Worm (Caenorhabditis elegans) whole organism, L1 larva: Measurements from ENCODE around the gene col-173.

Experiments
- C04F5.9 ChIP-seq: sonication (generic microtip); optimal IDR thresholded peaks from 2 replicates; lab custom pipeline; 2016; ENCODE audit warnings: missing genetic modification characterization, missing compliant biosample characterization
- alr-1 ChIP-seq: fragments of 200-800 bp; sonication (Bioruptor generic); optimal IDR thresholded peaks from 2 replicates; lab custom pipeline; 2018; ENCODE audit warnings: borderline replicate concordance, mild to moderate bottlenecking, missing genetic modification characterization, missing compliant biosample characterization
- aly-2 ChIP-seq: fragments of 150-350 bp; optimal IDR thresholded peaks from 2 replicates; lab custom pipeline; 2014; ENCODE audit warnings: missing biosample characterization, missing genetic modification characterization
- ama-1 ChIP-seq: fragments of 150-350 bp; optimal IDR thresholded peaks from 2 replicates; lab custom pipeline; 2014
- ceh-82 ChIP-seq, 3 experiments: fragments of 150-350 bp in 1 of 3; sonication (generic microtip) in 2 of 3; optimal IDR thresholded peaks; 2 replicates each; lab custom pipeline; 2014 to 2017; ENCODE audit warnings: missing biosample characterization in 3 of 3, missing genetic modification characterization in 3 of 3
- ceh-90 ChIP-seq: sonication (generic microtip); optimal IDR thresholded peaks from 2 replicates; lab custom pipeline; 2016; ENCODE audit warnings: missing genetic modification characterization, missing compliant biosample characterization
- dsc-1 ChIP-seq: sonication (generic microtip); optimal IDR thresholded peaks from 2 replicates; lab custom pipeline; 2016; ENCODE audit warnings: mild to moderate bottlenecking, missing genetic modification characterization, missing compliant biosample characterization
- efl-1 ChIP-seq, 4 experiments: fragments of 150-350 bp; optimal IDR thresholded peaks in 3 of 4; peaks in 1 of 4; 1 replicate in 1 of 4; 2 replicates in 3 of 4; lab custom pipeline; 2014; ENCODE audit warnings: missing biosample characterization in 2 of 4, missing genetic modification characterization in 2 of 4, missing genetic modification reagents in 2 of 4
- elt-2 ChIP-seq: sonication (generic microtip); optimal IDR thresholded peaks from 2 replicates; lab custom pipeline; 2016; ENCODE audit warnings: missing genetic modification characterization, mild to moderate bottlenecking, inconsistent platforms, missing compliant biosample characterization, missing genetic modification reagents
- elt-3 ChIP-seq, 6 experiments: fragments of 150-350 bp in 1 of 6; sonication (generic microtip); optimal IDR thresholded peaks; 2 replicates each; lab custom pipeline; 2017 to 2018; ENCODE audit warnings: missing biosample characterization in 6 of 6, missing genetic modification characterization in 6 of 6, inconsistent platforms in 1 of 6
- fkh-10 ChIP-seq: sonication (generic microtip); optimal IDR thresholded peaks from 2 replicates; lab custom pipeline; 2017; ENCODE audit warnings: missing biosample characterization, missing genetic modification reagents, missing genetic modification characterization
- fkh-8 ChIP-seq: sonication (generic microtip); optimal IDR thresholded peaks from 2 replicates; lab custom pipeline; 2016; ENCODE audit warnings: mild to moderate bottlenecking, missing genetic modification characterization, missing compliant biosample characterization
- fos-1 ChIP-seq: fragments of 150-350 bp; optimal IDR thresholded peaks from 2 replicates; lab custom pipeline; 2014; ENCODE audit warnings: missing biosample characterization, missing genetic modification characterization
- isw-1 ChIP-seq: fragments of 200-800 bp; sonication (Bioruptor generic); IDR thresholded peaks from 2 replicates; pipeline ENCODE4 v1.3.6; 2022; ENCODE audit warnings: missing genetic modification characterization, missing compliant biosample characterization
- jun-1 ChIP-seq: fragments of 150-350 bp; optimal IDR thresholded peaks from 2 replicates; lab custom pipeline; 2014; ENCODE audit warnings: missing biosample characterization, missing genetic modification reagents, missing genetic modification characterization
- lin-13 ChIP-seq: fragments of 150-350 bp; optimal IDR thresholded peaks from 2 replicates; lab custom pipeline; 2014; ENCODE audit warnings: missing biosample characterization, missing genetic modification reagents, missing genetic modification characterization
- lin-14 ChIP-seq: fragments of 200-800 bp; sonication (Bioruptor generic); optimal IDR thresholded peaks from 2 replicates; lab custom pipeline; 2018; ENCODE audit warnings: mild to moderate bottlenecking, missing genetic modification characterization, moderate library complexity, missing compliant biosample characterization
- lin-15B ChIP-seq: fragments of 150-350 bp; sonication (generic microtip); optimal IDR thresholded peaks from 3 replicates; lab custom pipeline; 2014; ENCODE audit warnings: missing biosample characterization, missing genetic modification characterization
- lin-35 ChIP-seq, 2 experiments: fragments of 150-350 bp; optimal IDR thresholded peaks; 2 replicates each; lab custom pipeline; 2014; ENCODE audit warnings: missing biosample characterization in 2 of 2, missing genetic modification characterization in 2 of 2, missing genetic modification reagents in 2 of 2
- lir-3 ChIP-seq: sonication (generic microtip); optimal IDR thresholded peaks from 2 replicates; lab custom pipeline; 2016; ENCODE audit warnings: mild to moderate bottlenecking, missing genetic modification characterization, moderate library complexity, missing compliant biosample characterization; ENCODE audit not compliant: poor library complexity
- lsy-2 ChIP-seq, 2 experiments: fragments of 150-350 bp; optimal IDR thresholded peaks; 2 replicates each; lab custom pipeline; 2014; ENCODE audit warnings: missing biosample characterization in 2 of 2, missing genetic modification characterization in 2 of 2
- nhr-19 ChIP-seq: fragments of 200-800 bp; sonication (Bioruptor generic); conservative IDR thresholded peaks from 2 replicates; pipeline ENCODE4 v1.3.6; 2022; ENCODE audit warnings: missing genetic modification characterization, missing compliant biosample characterization
- nhr-28 ChIP-seq: fragments of 150-350 bp; optimal IDR thresholded peaks from 2 replicates; lab custom pipeline; 2014; ENCODE audit warnings: missing biosample characterization, missing genetic modification characterization
- nhr-47 ChIP-seq: sonication (generic microtip); optimal IDR thresholded peaks from 2 replicates; lab custom pipeline; 2016; ENCODE audit warnings: mild to moderate bottlenecking, missing genetic modification characterization, moderate library complexity, missing compliant biosample characterization
- nhr-71 ChIP-seq: sonication (generic microtip); optimal IDR thresholded peaks from 2 replicates; lab custom pipeline; 2016; ENCODE audit warnings: mild to moderate bottlenecking, missing genetic modification characterization, moderate library complexity, missing compliant biosample characterization
- nhr-76 ChIP-seq: sonication (generic microtip); optimal IDR thresholded peaks from 2 replicates; lab custom pipeline; 2017; ENCODE audit warnings: missing biosample characterization, missing genetic modification characterization
- nhr-77 ChIP-seq: fragments of 150-350 bp; optimal IDR thresholded peaks from 2 replicates; lab custom pipeline; 2014; ENCODE audit warnings: missing biosample characterization, missing genetic modification characterization
- nhr-85 ChIP-seq: sonication (generic microtip); peaks from one replicate; lab custom pipeline; 2016; ENCODE audit warnings: missing genetic modification characterization, inconsistent platforms, missing compliant biosample characterization
- skn-1 ChIP-seq: fragments of 150-350 bp; optimal IDR thresholded peaks from 2 replicates; lab custom pipeline; 2014; ENCODE audit warnings: missing biosample characterization, missing genetic modification characterization
- snu-23 ChIP-seq: sonication (generic microtip); optimal IDR thresholded peaks from 2 replicates; lab custom pipeline; 2016; ENCODE audit warnings: missing genetic modification characterization, missing compliant biosample characterization
- sox-4 ChIP-seq: sonication (generic microtip); optimal IDR thresholded peaks from 2 replicates; lab custom pipeline; 2016; ENCODE audit warnings: missing genetic modification characterization, missing compliant biosample characterization
- sptf-1 ChIP-seq: fragments of 150-350 bp; optimal IDR thresholded peaks from 2 replicates; lab custom pipeline; 2014; ENCODE audit warnings: missing biosample characterization, missing genetic modification characterization
- swsn-7 ChIP-seq: sonication (generic microtip); optimal IDR thresholded peaks from 2 replicates; lab custom pipeline; 2016; ENCODE audit warnings: missing genetic modification characterization, missing compliant biosample characterization
- tbx-2 ChIP-seq: sonication (generic microtip); optimal IDR thresholded peaks from 2 replicates; lab custom pipeline; 2016; ENCODE audit warnings: missing genetic modification characterization, missing compliant biosample characterization
- tlp-1 ChIP-seq: fragments of 150-350 bp; optimal IDR thresholded peaks from 2 replicates; lab custom pipeline; 2014; ENCODE audit warnings: missing biosample characterization, missing genetic modification characterization
- unc-98 ChIP-seq: fragments of 200-800 bp; sonication (Bioruptor generic); IDR thresholded peaks from 2 replicates; pipeline ENCODE4 v1.3.6; 2022; ENCODE audit warnings: missing genetic modification characterization, missing compliant biosample characterization
- vab-15 ChIP-seq: sonication (generic microtip); optimal IDR thresholded peaks from 2 replicates; lab custom pipeline; 2017; ENCODE audit warnings: missing genotype, mild to moderate bottlenecking, missing genetic modification characterization, missing compliant biosample characterization
- ztf-11 ChIP-seq, 2 experiments: sonication (generic microtip); optimal IDR thresholded peaks; 2 replicates each; lab custom pipeline; 2016 to 2017; ENCODE audit warnings: missing genetic modification characterization in 2 of 2, missing biosample characterization in 1 of 2, missing compliant biosample characterization in 1 of 2

col-173 gene

ce11 chrX:6877436-6877835 lies at the start of gene col-173:
Gene col-173 (minus strand): TSS chrX:6877536.
- TF ChIP-seq efl-1 (optimal IDR thresholded peaks at IDR 0.05; lab: Kevin White, UChicago) (no peak), efl-1 (GFP tag; optimal IDR thresholded peaks at IDR 0.05 in 1 of 2; lab: Kevin White, UChicago) (peak in 1 of 2 experiments; percentile 46), ceh-82 (tag; optimal IDR thresholded peaks at IDR 0.05; lab: Kevin White, UChicago) (no peak)

ce11 chrX:6926952-6927351 lies 49.6 kb upstream of the col-173 start:
- TF ChIP-seq nhr-76 (tag; lab: Kevin White, UChicago) (no peak), elt-2 (tag; lab: Kevin White, UChicago) (peak; percentile 68), lin-14 (peak; percentile 2)

- TF ChIP-seq isw-1 (GFP tag; lab: Robert Waterston, UW) (no peak), lin-35 (GFP tag; optimal IDR thresholded peaks at IDR 0.05; lab: Kevin White, UChicago) (peak in 1 of 2 experiments; percentile 14), elt-2 (tag; lab: Kevin White, UChicago) (peak; percentile 81), nhr-85 (tag; lab: Kevin White, UChicago) (no peak), jun-1 (tag; lab: Kevin White, UChicago) (peak; percentile 20), lin-14 (peak; percentile 33)
Measured at ce11 chrX:6924461-6924860, 47.1 kb upstream of the col-173 start, which contains the start of gene otpl-3. Gene otpl-3 (minus strand): TSS chrX:6924764.

ce11 chrX:6920132-6920531 lies 42.8 kb upstream of the col-173 start:
- TF ChIP-seq lin-15B: no peak
- TF ChIP-seq elt-2 (tag; lab: Kevin White, UChicago): peak; percentile 63

- TF ChIP-seq fos-1 (tag; lab: Kevin White, UChicago) (no peak), elt-3 (tag; optimal IDR thresholded peaks at IDR 0.05; lab: Kevin White, UChicago) (no peak), alr-1 (no peak), nhr-47 (tag; lab: Kevin White, UChicago) (peak; percentile 9), nhr-19 (GFP tag; lab: Robert Waterston, UW) (no peak), elt-2 (tag; lab: Kevin White, UChicago) (no peak), fkh-8 (tag; lab: Kevin White, UChicago) (peak; percentile 20), ztf-11 (tag; optimal IDR thresholded peaks at IDR 0.05; lab: Kevin White, UChicago) (no peak), lir-3 (tag; lab: Kevin White, UChicago) (no peak), tbx-2 (peak; percentile 29), nhr-28 (tag; lab: Kevin White, UChicago) (no peak), dsc-1 (tag; lab: Kevin White, UChicago) (no peak), nhr-77 (no peak), swsn-7 (tag; lab: Kevin White, UChicago) (no peak), nhr-71 (tag; lab: Kevin White, UChicago) (peak; percentile 49), lsy-2 (tag; optimal IDR thresholded peaks at IDR 0.05; lab: Kevin White, UChicago) (no peak), nhr-85 (tag; lab: Kevin White, UChicago) (peak; percentile 76), C04F5.9 (tag; lab: Kevin White, UChicago) (no peak), lin-13 (GFP tag; lab: Kevin White, UChicago) (no peak), skn-1 (tag; lab: Kevin White, UChicago) (no peak), sptf-1 (tag; lab: Kevin White, UChicago) (no peak), ceh-90 (tag; lab: Kevin White, UChicago) (no peak), fkh-10 (GFP tag; lab: Kevin White, UChicago) (no peak), lin-14 (peak; percentile 69), vab-15 (tag; lab: Kevin White, UChicago) (no peak), sox-4 (tag; lab: Kevin White, UChicago) (no peak), unc-98 (GFP tag; lab: Robert Waterston, UW) (no peak), tlp-1 (tag; lab: Kevin White, UChicago) (no peak), aly-2 (no peak), ama-1 (lab: Kevin White, UChicago) (no peak), snu-23 (no peak)
Measured at ce11 chrX:6916150-6916549, 38.8 kb upstream of the col-173 start.
